Worm (Caenorhabditis elegans): ENCODE data around the gene twk-39.

Gene twk-39

ce11 chrIII:11826118-11826517 is 30.6 kb downstream of the twk-39 start, which contains the start of gene rsp-8:
Gene rsp-8, plus strand, starts transcription at chrIII:11826418.
- TF ChIP-seq nhr-11 (tag; optimal IDR thresholded peaks at IDR 0.05) = no peak
- no peak for TF ChIP-seq ceh-16 (tag; optimal IDR thresholded peaks at IDR 0.05)
- TF ChIP-seq fos-1 (tag; optimal IDR thresholded peaks at IDR 0.05) = no peak
- no peak for TF ChIP-seq elt-1 (tag; optimal IDR thresholded peaks at IDR 0.05)

- TF ChIP-seq F13H6.1 (tag; optimal IDR thresholded peaks at IDR 0.05) = no peak
- no peak for TF ChIP-seq ceh-16 (tag; optimal IDR thresholded peaks at IDR 0.05)
- no peak for TF ChIP-seq egl-27 (tag; optimal IDR thresholded peaks at IDR 0.05)
- TF ChIP-seq lin-39 (tag; optimal IDR thresholded peaks at IDR 0.05) = no peak
- no peak for TF ChIP-seq lin-13 (GFP tag; optimal IDR thresholded peaks at IDR 0.05)
- TF ChIP-seq blmp-1 (tag; optimal IDR thresholded peaks at IDR 0.05; ENCODE audit: insufficient read depth) = no peak
- TF ChIP-seq sem-4 (tag; optimal IDR thresholded peaks at IDR 0.05) = no peak
- no peak for TF ChIP-seq dmd-4 (tag; optimal IDR thresholded peaks at IDR 0.05)
- TF ChIP-seq nhr-237 (tag; optimal IDR thresholded peaks at IDR 0.05) = no peak
- no peak for TF ChIP-seq nhr-23 (tag; optimal IDR thresholded peaks at IDR 0.05)
- no peak for TF ChIP-seq alr-1 (tag; optimal IDR thresholded peaks at IDR 0.05)
- TF ChIP-seq aly-2 (tag; optimal IDR thresholded peaks at IDR 0.05) = no peak
- no peak for TF ChIP-seq unc-62 (GFP tag; optimal IDR thresholded peaks at IDR 0.05)
- no peak for TF ChIP-seq mdl-1 (tag; optimal IDR thresholded peaks at IDR 0.05)
Observed at ce11 chrIII:11829062-11829461, 33.5 kb downstream of the twk-39 start.

- TF ChIP-seq mab-5 (tag; optimal IDR thresholded peaks at IDR 0.05) (no peak), nhr-77 (tag; optimal IDR thresholded peaks at IDR 0.05) (no peak), egl-27 (tag; optimal IDR thresholded peaks at IDR 0.05) (no peak), zag-1 (tag; optimal IDR thresholded peaks at IDR 0.05) (no peak), blmp-1 (tag; optimal IDR thresholded peaks at IDR 0.05; ENCODE audit: insufficient read depth) (no peak), lin-39 (tag; optimal IDR thresholded peaks at IDR 0.05) (no peak), C34F6.9 (tag; optimal IDR thresholded peaks at IDR 0.05) (no peak), nhr-21 (tag; optimal IDR thresholded peaks at IDR 0.05) (no peak), nhr-12 (tag; optimal IDR thresholded peaks at IDR 0.05) (no peak), unc-62 (GFP tag; optimal IDR thresholded peaks at IDR 0.05) (no peak)
Observed at ce11 chrIII:11829585-11830195, 34.1 kb downstream of the twk-39 start.

- TF ChIP-seq lsy-2 (tag; optimal IDR thresholded peaks at IDR 0.05) (peak in 1 of 2 experiments; percentile 3), dmd-4 (tag; optimal IDR thresholded peaks at IDR 0.05) (no peak), gmeb-1 (tag; optimal IDR thresholded peaks at IDR 0.05) (no peak), blmp-1 (tag; optimal IDR thresholded peaks at IDR 0.05; ENCODE audit: insufficient read depth) (no peak), nhr-11 (tag; optimal IDR thresholded peaks at IDR 0.05) (no peak), ZK546.5 (tag; optimal IDR thresholded peaks at IDR 0.05) (no peak), alr-1 (tag; optimal IDR thresholded peaks at IDR 0.05) (no peak), ceh-16 (tag; optimal IDR thresholded peaks at IDR 0.05) (no peak), ztf-11 (tag; optimal IDR thresholded peaks at IDR 0.05) (no peak)
Observed at ce11 chrIII:11830522-11831489, 35.3 kb downstream of the twk-39 start.

ce11 chrIII:11833449-11833848 is 37.9 kb downstream of the twk-39 start:
- no peak for TF ChIP-seq ama-1 (optimal IDR thresholded peaks at IDR 0.05)
- no peak for TF ChIP-seq zag-1 (tag; optimal IDR thresholded peaks at IDR 0.05)
- no peak for TF ChIP-seq lsy-2 (tag; optimal IDR thresholded peaks at IDR 0.05)
- no peak for TF ChIP-seq ztf-4 (tag; optimal IDR thresholded peaks at IDR 0.05)
- TF ChIP-seq lin-39 (tag; optimal IDR thresholded peaks at IDR 0.05) = no peak
- no peak for TF ChIP-seq ztf-11 (tag; optimal IDR thresholded peaks at IDR 0.05)
- TF ChIP-seq nhr-129 (tag; optimal IDR thresholded peaks at IDR 0.05) = no peak
- no peak for TF ChIP-seq Y55F3AM.14 (GFP tag; optimal IDR thresholded peaks at IDR 0.05)
- TF ChIP-seq elt-3 (tag; optimal IDR thresholded peaks at IDR 0.05) = no peak
- no peak for TF ChIP-seq blmp-1 (tag; optimal IDR thresholded peaks at IDR 0.05; ENCODE audit: insufficient read depth)
- TF ChIP-seq gmeb-1 (tag; optimal IDR thresholded peaks at IDR 0.05) = no peak
- no peak for TF ChIP-seq lin-13 (GFP tag; optimal IDR thresholded peaks at IDR 0.05)
- TF ChIP-seq dmd-4 (tag; optimal IDR thresholded peaks at IDR 0.05) = no peak

Data from whole organism, L2 larva.